Worm (Caenorhabditis elegans) whole organism, late embryonic: ENCODE results near the gene rab-6.1.
A peak's percentile ranks its signal among the peaks of the same experiment; 100 is the strongest.

Experiments
- C08G9.2 ChIP-seq: sonication (generic microtip); optimal IDR thresholded peaks from 2 replicates; lab custom pipeline; 2016; ENCODE audit warnings: mild to moderate bottlenecking, missing genetic modification characterization, moderate library complexity, missing compliant biosample characterization
- F13H6.1 ChIP-seq: sonication (generic microtip); optimal IDR thresholded peaks from 2 replicates; lab custom pipeline; 2016; ENCODE audit warnings: missing genetic modification characterization, missing compliant biosample characterization
- K02D7.2 ChIP-seq: sonication (generic microtip); optimal IDR thresholded peaks from 2 replicates; lab custom pipeline; 2017; ENCODE audit warnings: mild to moderate bottlenecking, missing genetic modification characterization, missing compliant biosample characterization
- K09A11.1 ChIP-seq: sonication (generic microtip); optimal IDR thresholded peaks from 2 replicates; lab custom pipeline; 2017; ENCODE audit warnings: antibody characterized with exemption, mild to moderate bottlenecking, missing genetic modification characterization, missing compliant biosample characterization; ENCODE audit not compliant: insufficient read depth
- T23F11.4 ChIP-seq: fragments of 200-800 bp; sonication (Bioruptor generic); optimal IDR thresholded peaks from 2 replicates; lab custom pipeline; 2018; ENCODE audit warnings: mild to moderate bottlenecking, missing genetic modification characterization, missing compliant biosample characterization
- ahr-1 ChIP-seq: sonication (generic microtip); optimal IDR thresholded peaks from 2 replicates; lab custom pipeline; 2016; ENCODE audit warnings: missing genetic modification characterization, missing compliant biosample characterization
- ama-1 ChIP-seq: fragments of 150-350 bp; optimal IDR thresholded peaks from 2 replicates; lab custom pipeline; 2014
- ceh-18 ChIP-seq: sonication (generic microtip); optimal IDR thresholded peaks from 2 replicates; lab custom pipeline; 2016; ENCODE audit warnings: missing genetic modification characterization, missing compliant biosample characterization
- ceh-19 ChIP-seq: fragments of 200-800 bp; sonication (Bioruptor generic); optimal IDR thresholded peaks from 2 replicates; lab custom pipeline; 2018; ENCODE audit warnings: mild to moderate bottlenecking, missing genetic modification characterization, missing compliant biosample characterization
- ceh-22 ChIP-seq: sonication (generic microtip); optimal IDR thresholded peaks from 2 replicates; lab custom pipeline; 2017; ENCODE audit warnings: missing biosample characterization, missing genetic modification characterization
- ceh-30 ChIP-seq: fragments of 150-350 bp; optimal IDR thresholded peaks from 2 replicates; lab custom pipeline; 2014; ENCODE audit warnings: missing biosample characterization, missing genetic modification characterization
- ceh-34 ChIP-seq: sonication (generic microtip); optimal IDR thresholded peaks from 2 replicates; lab custom pipeline; 2016; ENCODE audit warnings: mild to moderate bottlenecking, missing genetic modification characterization, missing compliant biosample characterization
- ceh-45 ChIP-seq: fragments of 200-800 bp; sonication (Bioruptor generic); IDR thresholded peaks from 2 replicates; pipeline ENCODE4 v1.3.6; 2022; ENCODE audit warnings: missing genetic modification reagents, missing genetic modification characterization, missing compliant biosample characterization
- ceh-6 ChIP-seq: fragments of 200-800 bp; sonication (Bioruptor generic); optimal IDR thresholded peaks from 2 replicates; lab custom pipeline; 2018; ENCODE audit warnings: mild to moderate bottlenecking, missing genetic modification characterization, missing compliant biosample characterization
- che-1 ChIP-seq: sonication (generic microtip); optimal IDR thresholded peaks from 2 replicates; lab custom pipeline; 2016; ENCODE audit warnings: mild to moderate bottlenecking, missing genetic modification characterization, missing compliant biosample characterization
- dmd-4 ChIP-seq: sonication (generic microtip); optimal IDR thresholded peaks from 2 replicates; lab custom pipeline; 2016; ENCODE audit warnings: borderline replicate concordance, missing genetic modification characterization, missing compliant biosample characterization
- dve-1 ChIP-seq: sonication (generic microtip); optimal IDR thresholded peaks from 2 replicates; lab custom pipeline; 2017; ENCODE audit warnings: antibody characterized with exemption, mild to moderate bottlenecking, missing genetic modification characterization, missing compliant biosample characterization
- fkh-6 ChIP-seq: sonication (generic microtip); optimal IDR thresholded peaks from 2 replicates; lab custom pipeline; 2016; ENCODE audit warnings: missing genetic modification characterization, missing compliant biosample characterization
- gmeb-2 ChIP-seq: sonication (generic microtip); optimal IDR thresholded peaks from 2 replicates; lab custom pipeline; 2016; ENCODE audit warnings: missing genetic modification characterization, inconsistent platforms, missing compliant biosample characterization
- hlh-13 ChIP-seq: fragments of 200-800 bp; sonication (Bioruptor generic); optimal IDR thresholded peaks from 2 replicates; lab custom pipeline; 2018; ENCODE audit warnings: mild to moderate bottlenecking, missing genetic modification characterization, missing compliant biosample characterization
- hlh-15 ChIP-seq: sonication (generic microtip); optimal IDR thresholded peaks from 2 replicates; lab custom pipeline; 2016; ENCODE audit warnings: missing genetic modification characterization, missing compliant biosample characterization
- hlh-30 ChIP-seq: sonication (generic microtip); optimal IDR thresholded peaks from 2 replicates; lab custom pipeline; 2017; ENCODE audit warnings: antibody characterized with exemption, missing genetic modification characterization, missing compliant biosample characterization; ENCODE audit not compliant: insufficient read depth
- hlh-6 ChIP-seq: sonication (generic microtip); optimal IDR thresholded peaks from 2 replicates; lab custom pipeline; 2016; ENCODE audit warnings: missing genotype, missing genetic modification characterization, missing compliant biosample characterization
- hlh-8 ChIP-seq: sonication (generic microtip); optimal IDR thresholded peaks from 2 replicates; lab custom pipeline; 2016; ENCODE audit warnings: missing genotype, missing genetic modification characterization, missing compliant biosample characterization
- lim-6 ChIP-seq: sonication (generic microtip); optimal IDR thresholded peaks from 2 replicates; lab custom pipeline; 2016; ENCODE audit warnings: missing genetic modification characterization, missing compliant biosample characterization
- lin-11 ChIP-seq: fragments of 200-800 bp; sonication (Bioruptor generic); optimal IDR thresholded peaks from 2 replicates; lab custom pipeline; 2018; ENCODE audit warnings: mild to moderate bottlenecking, missing genetic modification characterization, missing compliant biosample characterization
- madf-2 ChIP-seq: sonication (generic microtip); optimal IDR thresholded peaks from 2 replicates; lab custom pipeline; 2017; ENCODE audit warnings: missing genetic modification characterization, missing compliant biosample characterization
- nfya-1 ChIP-seq: sonication (generic microtip); optimal IDR thresholded peaks from 2 replicates; lab custom pipeline; 2017; ENCODE audit warnings: missing genetic modification characterization, mild to moderate bottlenecking, missing compliant biosample characterization, antibody characterized with exemption, moderate library complexity
- npax-4 ChIP-seq: sonication (generic microtip); optimal IDR thresholded peaks from 2 replicates; lab custom pipeline; 2016; ENCODE audit warnings: missing genetic modification characterization, missing compliant biosample characterization
- pax-1 ChIP-seq: fragments of 150-350 bp; optimal IDR thresholded peaks from 2 replicates; lab custom pipeline; 2014; ENCODE audit warnings: missing biosample characterization, missing genetic modification characterization
- pha-4 ChIP-seq: fragments of 150-350 bp; optimal IDR thresholded peaks from 2 replicates; lab custom pipeline; 2018; ENCODE audit warnings: missing biosample characterization, missing genetic modification reagents, missing genetic modification characterization
- pros-1 ChIP-seq: fragments of 150-350 bp; optimal IDR thresholded peaks from 2 replicates; lab custom pipeline; 2014; ENCODE audit warnings: missing biosample characterization, missing genetic modification reagents, missing genetic modification characterization
- sdc-2 ChIP-seq: sonication (generic microtip); optimal IDR thresholded peaks from 2 replicates; lab custom pipeline; 2016; ENCODE audit warnings: missing genotype, missing genetic modification characterization, missing compliant biosample characterization
- sox-2 ChIP-seq: fragments of 200-800 bp; sonication (Bioruptor generic); IDR thresholded peaks from 2 replicates; pipeline ENCODE4 v1.3.6; 2022; ENCODE audit warnings: missing genetic modification reagents, missing genetic modification characterization, missing compliant biosample characterization
- sox-4 ChIP-seq: sonication (generic microtip); optimal IDR thresholded peaks from 2 replicates; lab custom pipeline; 2017; ENCODE audit warnings: mild to moderate bottlenecking, missing genetic modification characterization, inconsistent platforms, missing compliant biosample characterization
- syd-9 ChIP-seq: sonication (generic microtip); optimal IDR thresholded peaks from 2 replicates; lab custom pipeline; 2016; ENCODE audit warnings: mild to moderate bottlenecking, missing genetic modification characterization, moderate library complexity, missing compliant biosample characterization
- tbx-2 ChIP-seq: sonication (generic microtip); optimal IDR thresholded peaks from 2 replicates; lab custom pipeline; 2016; ENCODE audit warnings: missing genetic modification characterization, missing compliant biosample characterization
- tbx-7 ChIP-seq: sonication (generic microtip); optimal IDR thresholded peaks from 2 replicates; lab custom pipeline; 2016; ENCODE audit warnings: missing genotype, missing genetic modification characterization, missing compliant biosample characterization
- ttx-3 ChIP-seq: sonication (generic microtip); optimal IDR thresholded peaks from 2 replicates; lab custom pipeline; 2016; ENCODE audit warnings: missing genetic modification reagents, missing genetic modification characterization, missing compliant biosample characterization
- unc-3 ChIP-seq, 2 experiments: fragments of 200-800 bp in 1 of 2; sonication (Bioruptor generic) in 1 of 2; sonication (generic microtip) in 1 of 2; conservative IDR thresholded peaks in 1 of 2; optimal IDR thresholded peaks in 1 of 2; 2 replicates each; pipeline versions ENCODE4 v1.3.6 to Lab custom; 2016 to 2022; ENCODE audit warnings: missing compliant biosample characterization in 2 of 2, missing genetic modification characterization in 2 of 2, missing genetic modification reagents in 1 of 2
- unc-42 ChIP-seq: sonication (generic microtip); optimal IDR thresholded peaks from 2 replicates; lab custom pipeline; 2016; ENCODE audit warnings: missing genotype, missing genetic modification characterization, missing compliant biosample characterization
- unc-55 ChIP-seq: sonication (generic microtip); optimal IDR thresholded peaks from 2 replicates; lab custom pipeline; 2017; ENCODE audit warnings: missing biosample characterization, missing genetic modification reagents, missing genetic modification characterization
- unc-86 ChIP-seq: sonication (generic microtip); optimal IDR thresholded peaks from 2 replicates; lab custom pipeline; 2016; ENCODE audit warnings: missing genetic modification characterization, missing compliant biosample characterization
- zip-5 ChIP-seq: sonication (generic microtip); optimal IDR thresholded peaks from 2 replicates; lab custom pipeline; 2016; ENCODE audit warnings: missing genetic modification characterization, missing compliant biosample characterization
- ztf-16 ChIP-seq: sonication (generic microtip); optimal IDR thresholded peaks from 2 replicates; lab custom pipeline; 2017; ENCODE audit warnings: missing genetic modification characterization, missing compliant biosample characterization

The rab-6.1 gene

ce11 chrIII:9053740-9054252 is 48.0 kb upstream of the rab-6.1 start, which contains the start of gene R107.5 (continued):
- TF ChIP-seq fkh-6 (no peak), hlh-13 (GFP tag; lab: Kevin White, UChicago) (no peak), F13H6.1 (no peak), ttx-3 (tag; lab: Kevin White, UChicago) (no peak), ceh-19 (GFP tag; lab: Kevin White, UChicago) (peak; percentile 65), unc-42 (tag; lab: Kevin White, UChicago) (peak; percentile 49), dve-1 (tag; lab: Kevin White, UChicago) (peak; percentile 31), hlh-30 (tag; lab: Kevin White, UChicago) (peak; percentile 98), unc-86 (tag; lab: Kevin White, UChicago) (peak; percentile 57), tbx-2 (peak; percentile 90), ceh-22 (tag; lab: Kevin White, UChicago) (peak; percentile 30), gmeb-2 (tag; lab: Kevin White, UChicago) (peak; percentile 53), hlh-8 (tag; lab: Kevin White, UChicago) (no peak), nfya-1 (tag; lab: Kevin White, UChicago) (peak; percentile 94)

- TF ChIP-seq ama-1 (lab: Kevin White, UChicago), result peak; percentile 9
- TF ChIP-seq ttx-3 (tag; lab: Kevin White, UChicago), result no peak
- TF ChIP-seq sox-2 (GFP tag; lab: Robert Waterston, UW), result no peak
These were observed 47.5 kb upstream of the rab-6.1 start for ce11 chrIII:9053263-9053662.

- TF ChIP-seq lin-11 (tag; lab: Kevin White, UChicago), result peak; percentile 9
- no peak for TF ChIP-seq pax-1 (tag; lab: Kevin White, UChicago)
- no peak for TF ChIP-seq ceh-22 (tag; lab: Kevin White, UChicago)
- no peak for TF ChIP-seq pha-4 (tag; lab: Kevin White, UChicago)
- no peak for TF ChIP-seq madf-2 (tag; lab: Kevin White, UChicago)
- TF ChIP-seq sdc-2 (tag; lab: Kevin White, UChicago), result no peak
- no peak for TF ChIP-seq ttx-3 (tag; lab: Kevin White, UChicago)
- no peak for TF ChIP-seq zip-5 (tag; lab: Kevin White, UChicago)
- TF ChIP-seq ahr-1 (tag; lab: Kevin White, UChicago), result no peak
- no peak for TF ChIP-seq hlh-13 (GFP tag; lab: Kevin White, UChicago)
- TF ChIP-seq lim-6 (tag; lab: Kevin White, UChicago), result no peak
- peak; percentile 16 for TF ChIP-seq ceh-18 (tag; lab: Kevin White, UChicago)
- no peak for TF ChIP-seq hlh-30 (tag; lab: Kevin White, UChicago)
- TF ChIP-seq K02D7.2 (tag; lab: Kevin White, UChicago), result no peak
- TF ChIP-seq ceh-34 (tag; lab: Kevin White, UChicago), result no peak
- TF ChIP-seq unc-86 (tag; lab: Kevin White, UChicago), result no peak
- no peak for TF ChIP-seq F13H6.1
- no peak for TF ChIP-seq hlh-6 (tag; lab: Kevin White, UChicago)
- no peak for TF ChIP-seq ceh-6 (GFP tag; lab: Kevin White, UChicago)
- peak; percentile 57 for TF ChIP-seq fkh-6
- no peak for TF ChIP-seq unc-3 (GFP tag; conservative IDR thresholded peaks at IDR 0.05; lab: Robert Waterston, UW)
- no peak for TF ChIP-seq unc-3 (tag; optimal IDR thresholded peaks at IDR 0.05; lab: Kevin White, UChicago)
- TF ChIP-seq dve-1 (tag; lab: Kevin White, UChicago), result no peak
- no peak for TF ChIP-seq C08G9.2 (tag; lab: Kevin White, UChicago)
- TF ChIP-seq T23F11.4, result no peak
- no peak for TF ChIP-seq tbx-7 (tag; lab: Kevin White, UChicago)
- TF ChIP-seq ztf-16, result no peak
- peak; percentile 27 for TF ChIP-seq unc-55 (GFP tag; lab: Kevin White, UChicago)
- TF ChIP-seq che-1 (tag; lab: Kevin White, UChicago), result no peak
- peak; percentile 10 for TF ChIP-seq sox-4
- TF ChIP-seq ceh-45 (GFP tag; lab: Robert Waterston, UW), result no peak
- no peak for TF ChIP-seq K09A11.1
- TF ChIP-seq ceh-30, result peak; percentile 71
- no peak for TF ChIP-seq dmd-4 (tag; lab: Kevin White, UChicago)
- no peak for TF ChIP-seq hlh-15 (tag; lab: Kevin White, UChicago)
- peak; percentile 58 for TF ChIP-seq pros-1 (tag; lab: Kevin White, UChicago)
- TF ChIP-seq syd-9 (tag; lab: Kevin White, UChicago), result peak; percentile 66
- peak; percentile 47 for TF ChIP-seq tbx-2
- TF ChIP-seq gmeb-2 (tag; lab: Kevin White, UChicago), result no peak
- no peak for TF ChIP-seq npax-4 (tag; lab: Kevin White, UChicago)
These were observed 46.7 kb upstream of the rab-6.1 start for ce11 chrIII:9052371-9052978.
